Fruit fly (Drosophila melanogaster): Measurements from ENCODE around the gene CG5535.

The CG5535 gene

DNA sequence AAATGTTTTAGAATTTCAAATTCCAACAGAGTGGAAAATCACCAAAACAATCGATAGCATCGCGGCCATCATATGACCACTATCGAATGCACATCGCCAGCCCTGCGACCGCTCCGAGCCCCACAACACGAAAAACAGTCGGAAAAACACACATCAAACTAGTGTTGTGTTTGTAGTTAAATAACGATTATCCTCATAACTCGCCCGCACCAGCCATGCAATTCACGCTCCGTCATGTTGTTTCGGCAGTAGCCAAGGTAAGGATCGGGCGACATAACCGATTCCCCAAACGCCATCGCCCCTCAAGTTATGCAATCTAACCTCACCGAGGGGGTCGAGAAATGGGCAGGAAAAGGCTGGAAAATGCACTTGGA lies 9.6 kb downstream of the CG5535 start:
- TF ChIP-seq CG17801 (GFP tag; optimal IDR thresholded peaks at IDR 0.05; ENCODE audit: partially characterized antibody) = peak; percentile 5

DNA sequence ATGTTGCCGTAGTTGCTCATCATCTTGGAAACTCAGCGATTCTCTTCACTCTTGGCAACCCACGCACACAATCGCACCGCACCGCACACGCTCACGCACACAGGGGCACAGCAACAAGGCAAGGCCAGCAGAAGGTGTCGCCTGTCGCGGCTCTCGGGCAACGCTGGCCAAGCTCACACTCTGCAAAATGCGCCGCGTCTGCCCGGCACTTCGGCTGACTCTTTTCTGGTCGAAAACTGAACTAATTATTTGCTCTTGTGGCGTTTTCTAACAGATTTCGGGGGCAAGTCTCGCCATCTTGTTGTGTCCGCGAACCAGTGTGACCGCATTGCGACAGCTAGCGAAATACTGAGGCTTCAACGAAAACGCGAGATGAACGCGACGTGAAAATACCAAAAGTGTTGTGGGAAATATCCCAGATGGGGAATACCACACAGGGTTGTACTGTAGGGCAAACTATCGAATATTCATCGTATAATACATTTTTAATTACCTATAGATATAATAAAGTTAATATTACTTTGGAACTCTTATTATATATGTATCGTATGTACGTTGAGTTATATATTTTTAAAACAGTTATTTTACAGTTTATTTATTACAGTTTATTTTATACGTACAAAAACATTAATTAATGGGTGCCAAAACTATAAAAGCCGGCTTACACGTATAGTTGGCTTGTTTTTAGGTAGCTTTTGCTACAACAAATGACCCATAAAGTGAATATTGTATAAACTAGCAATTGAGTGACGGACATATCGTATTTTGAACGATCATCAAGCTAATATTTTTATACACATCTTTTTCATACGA lies 10.2 kb downstream of the CG5535 start, which contains the start of the genes MED19 and CG7430:
MED19 (minus strand) TSS at position 333 of the 813 bp plus-strand sequence.
CG7430 (plus strand) TSS at position 748 of the 813 bp plus-strand sequence.
- TF ChIP-seq CG17801 (GFP tag; optimal IDR thresholded peaks at IDR 0.05; ENCODE audit: partially characterized antibody) = peak; percentile 67

DNA sequence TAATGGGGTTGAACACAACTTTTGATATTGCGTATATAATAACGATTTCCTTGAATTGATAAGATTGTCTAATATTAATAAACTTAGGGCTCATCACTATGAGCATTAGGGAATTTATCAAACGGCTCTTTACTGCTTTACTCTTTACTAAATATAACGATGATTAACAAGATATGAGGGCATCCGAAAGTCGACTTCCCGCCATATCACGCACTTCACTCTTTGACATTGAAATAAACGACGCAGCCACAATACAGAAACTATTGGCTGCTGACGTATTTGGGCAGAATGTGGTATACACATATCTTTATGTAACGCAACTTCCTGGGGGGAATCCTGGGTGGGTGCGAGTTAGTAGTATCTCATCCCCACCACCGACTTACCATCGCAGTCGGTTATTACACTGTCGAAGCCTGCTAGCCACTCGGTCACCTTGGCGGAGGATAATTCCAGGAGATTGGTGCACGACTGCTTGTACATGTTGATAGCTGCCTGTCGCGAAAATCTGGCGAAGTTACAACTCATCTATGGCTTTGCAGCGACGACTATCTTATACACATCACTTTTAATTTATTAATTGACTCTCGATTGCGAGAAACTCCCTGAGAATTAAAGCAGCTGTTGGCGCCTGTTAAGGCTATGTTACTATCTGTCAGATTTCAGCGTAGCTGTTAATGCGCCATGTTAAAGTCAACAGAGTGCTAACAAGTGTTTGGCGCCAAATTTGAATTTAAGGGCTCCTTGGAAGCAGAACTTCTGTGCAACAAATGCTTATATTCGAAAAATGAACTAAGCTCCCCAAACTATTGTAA lies 13.5 kb downstream of the CG5535 start, which contains the start of gene CG5567:
CG5567 (minus strand) TSS at position 653 of the 812 bp plus-strand sequence.
- TF ChIP-seq CG17801 (GFP tag; optimal IDR thresholded peaks at IDR 0.05; ENCODE audit: partially characterized antibody) = peak; percentile 11

DNA sequence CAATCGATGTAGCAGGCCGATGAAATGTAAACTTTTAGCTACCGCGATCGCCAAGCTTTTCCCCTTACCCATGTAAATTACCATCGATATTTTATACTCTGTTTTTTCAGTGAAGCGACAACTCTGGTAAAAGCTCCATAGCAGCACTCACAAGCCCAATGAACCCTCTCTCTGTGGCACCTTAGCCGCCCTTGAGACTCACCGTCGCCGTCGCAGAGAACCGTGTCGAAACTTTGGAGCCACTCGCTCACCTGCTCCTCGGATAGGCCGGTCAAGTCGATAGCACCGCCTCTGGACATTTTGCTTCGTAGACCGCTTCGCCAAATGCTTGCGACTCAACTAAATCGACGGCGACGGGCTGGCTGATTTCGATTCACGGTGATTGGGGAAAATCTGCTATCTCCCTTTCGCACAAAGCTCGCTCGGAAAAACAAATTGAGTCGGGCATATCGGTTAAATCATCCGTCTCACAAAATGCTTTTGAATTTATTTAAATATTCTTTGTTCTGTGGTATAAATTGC lies 15.4 kb downstream of the CG5535 start, which contains the start of gene CG5577:
CG5577 (minus strand) TSS at position 343 of the 522 bp plus-strand sequence.
- TF ChIP-seq CG17801 (GFP tag; optimal IDR thresholded peaks at IDR 0.05; ENCODE audit: partially characterized antibody) = peak; percentile 73

DNA sequence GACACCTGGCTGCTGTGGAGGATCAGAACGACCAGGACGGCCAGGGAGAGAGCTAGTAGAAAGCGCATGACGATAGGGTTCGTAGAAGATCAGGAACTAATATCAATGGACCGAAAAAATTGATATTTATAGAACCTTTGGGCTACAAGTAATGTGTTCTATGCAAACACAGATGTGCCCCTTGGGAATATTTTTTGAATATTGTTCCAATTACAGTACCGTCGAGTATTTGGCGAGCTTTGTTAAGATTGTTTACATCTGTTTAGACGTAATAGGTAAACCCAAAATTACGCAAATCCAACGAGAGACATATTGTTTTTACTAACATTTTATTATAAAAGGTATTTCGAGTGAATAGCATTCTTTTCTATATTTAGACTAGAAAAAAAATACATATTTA lies 21.5 kb downstream of the CG5535 start, which contains the start of gene CG32189:
CG32189 (minus strand) TSS at position 101 of the 400 bp plus-strand sequence.
- TF ChIP-seq CG17801 (GFP tag; optimal IDR thresholded peaks at IDR 0.05; ENCODE audit: partially characterized antibody) = no peak

DNA sequence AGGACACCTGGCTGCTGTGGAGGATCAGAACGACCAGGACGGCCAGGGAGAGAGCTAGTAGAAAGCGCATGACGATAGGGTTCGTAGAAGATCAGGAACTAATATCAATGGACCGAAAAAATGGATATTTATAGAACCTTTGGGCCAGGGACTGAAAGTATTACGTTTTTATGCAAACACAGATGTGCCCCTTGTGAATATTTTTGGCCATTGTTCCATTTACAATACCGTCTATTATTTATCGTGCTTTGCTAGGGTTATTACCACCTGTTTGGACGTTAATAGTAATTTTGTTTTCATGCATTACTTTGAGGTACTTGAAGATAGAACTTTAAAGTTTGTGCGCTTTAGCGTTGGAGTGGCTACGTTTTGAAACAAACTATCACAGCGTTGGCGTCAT lies 23.1 kb downstream of the CG5535 start, which contains the start of gene CG32188:
CG32188 (minus strand) TSS at position 101 of the 400 bp plus-strand sequence.
- no peak for TF ChIP-seq CG17801 (GFP tag; optimal IDR thresholded peaks at IDR 0.05; ENCODE audit: partially characterized antibody)

DNA sequence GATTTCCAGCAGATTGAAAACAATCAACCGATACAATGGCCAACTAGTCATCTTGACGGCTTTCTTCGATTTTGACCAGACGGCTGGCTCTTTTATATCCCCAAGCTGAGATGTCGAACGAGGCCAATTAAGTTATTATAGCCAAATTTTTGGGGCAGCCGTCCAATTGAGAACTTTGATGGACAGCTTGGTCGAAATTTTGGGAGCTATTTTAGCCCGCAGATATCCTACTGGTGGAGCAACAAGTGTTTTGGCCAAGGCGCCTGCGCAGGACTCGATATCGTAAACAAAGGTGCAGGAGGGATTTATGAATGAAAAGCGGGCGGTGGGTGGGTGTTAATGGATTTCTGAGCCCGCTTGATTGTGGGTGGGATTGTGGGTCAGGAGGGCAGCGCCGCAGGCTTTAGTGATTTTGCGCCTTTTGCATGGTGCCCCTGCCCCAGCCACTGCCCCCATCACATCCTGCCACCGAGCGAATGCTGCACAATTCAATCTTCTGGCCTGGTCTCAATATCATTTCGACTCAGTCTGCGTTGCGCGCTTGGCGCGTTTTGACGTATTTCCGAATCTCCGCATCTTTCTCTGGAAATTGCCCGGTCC lies 33.7 kb downstream of the CG5535 start, which contains the start of the genes Ir75c and Grd:
Ir75c (minus strand) TSS at position 51 of the 600 bp plus-strand sequence.
Grd (plus strand) TSS at position 550 of the 600 bp plus-strand sequence.
- no peak for TF ChIP-seq CG17801 (GFP tag; optimal IDR thresholded peaks at IDR 0.05; ENCODE audit: partially characterized antibody)

DNA sequence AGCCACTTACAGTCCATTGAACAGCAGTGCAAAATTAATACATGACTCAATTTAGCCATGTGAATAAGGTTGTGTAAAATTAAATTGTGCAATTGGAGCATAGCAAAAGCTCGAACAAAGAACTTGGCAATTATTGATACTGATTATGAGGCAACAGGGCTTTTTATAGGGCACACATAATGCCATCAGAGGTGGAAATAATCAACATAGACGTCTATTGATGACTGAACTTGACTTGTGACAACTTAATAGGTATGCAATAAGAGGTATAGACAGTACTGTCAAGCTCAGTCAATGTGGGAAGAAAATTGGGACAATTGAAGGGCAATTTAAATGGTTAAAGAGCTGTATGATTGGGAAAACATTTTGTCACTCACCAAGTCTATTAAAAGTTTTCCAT lies 36.5 kb downstream of the CG5535 start, which contains the start of gene Ir75b:
Ir75b (minus strand) TSS at position 101 of the 400 bp plus-strand sequence.
- no peak for TF ChIP-seq CG17801 (GFP tag; optimal IDR thresholded peaks at IDR 0.05; ENCODE audit: partially characterized antibody)

DNA sequence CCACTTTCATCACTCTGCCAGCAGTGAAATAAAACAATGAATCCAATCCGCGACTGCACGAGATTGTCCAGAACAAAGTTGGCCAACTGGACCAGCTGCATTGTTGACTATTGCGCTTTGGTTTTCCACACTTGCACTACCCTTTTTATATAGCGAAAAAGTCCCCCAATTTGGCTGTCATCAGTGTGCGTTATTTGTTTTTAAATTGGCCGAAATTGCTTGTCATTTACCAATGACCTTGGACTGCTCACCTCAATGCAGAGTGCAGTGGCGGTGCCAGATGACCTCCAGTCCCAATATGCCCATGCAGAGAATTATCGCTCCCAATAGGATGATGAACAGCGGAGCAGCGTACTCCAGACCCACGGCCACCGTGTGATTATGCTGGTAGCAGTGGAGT lies 38.8 kb downstream of the CG5535 start, which contains the start of gene Ir75a:
Ir75a (minus strand) TSS at position 101 of the 400 bp plus-strand sequence.
- no peak for TF ChIP-seq CG17801 (GFP tag; optimal IDR thresholded peaks at IDR 0.05; ENCODE audit: partially characterized antibody)

DNA sequence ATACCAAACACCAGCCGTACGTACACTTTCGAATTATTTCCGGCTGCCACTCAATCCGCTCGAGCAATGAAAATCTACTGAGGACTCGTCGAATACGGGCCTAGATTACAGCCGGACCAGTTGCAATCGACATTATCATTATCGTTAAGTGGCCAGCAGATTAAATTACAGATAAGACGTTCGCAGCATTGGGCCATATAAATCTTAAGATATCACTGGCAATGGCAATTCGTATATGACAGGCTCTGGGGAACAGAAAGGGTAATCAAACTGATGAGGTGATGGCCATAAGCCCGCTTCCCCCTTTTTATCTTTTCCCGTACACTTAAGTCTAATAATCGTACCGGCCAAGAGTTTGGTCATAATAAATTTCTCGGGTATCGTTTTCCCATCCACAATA lies 42.6 kb downstream of the CG5535 start, which contains the start of gene Cln3:
Cln3 (minus strand) TSS at position 84 of the 400 bp plus-strand sequence.
- TF ChIP-seq CG17801 (GFP tag; optimal IDR thresholded peaks at IDR 0.05; ENCODE audit: partially characterized antibody) = peak; percentile 50

DNA sequence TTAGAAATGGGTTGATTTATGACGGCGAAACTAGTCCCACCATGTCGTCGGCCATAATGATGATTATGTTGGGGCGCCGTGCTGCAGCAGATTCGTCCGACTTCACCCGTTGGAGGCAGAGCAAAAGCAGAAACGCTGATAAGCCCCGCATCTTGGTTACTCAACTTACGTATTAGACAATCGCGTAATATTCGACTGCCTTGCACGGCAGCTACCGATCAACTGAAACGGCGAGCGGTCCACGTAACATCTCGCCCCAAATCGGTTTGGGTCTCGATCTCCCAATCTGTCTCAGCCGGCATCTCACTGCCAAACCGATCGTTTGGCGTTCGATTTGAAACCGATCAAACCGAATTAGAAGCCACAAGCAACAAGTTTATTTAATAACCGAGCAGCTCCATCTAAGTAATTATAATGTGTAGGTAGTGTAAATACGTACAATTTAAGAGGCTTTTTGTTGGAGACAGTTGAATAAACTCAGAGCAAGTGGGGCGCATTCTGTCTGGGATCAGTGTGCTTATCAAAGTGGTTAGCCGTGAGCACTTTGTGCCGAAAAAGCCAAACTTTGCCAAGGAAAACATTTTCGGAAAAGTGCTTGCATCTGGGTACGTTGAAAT lies 47.9 kb downstream of the CG5535 start, which contains the start of gene CG32191:
CG32191 (minus strand) TSS at position 550 of the 617 bp plus-strand sequence.
- TF ChIP-seq CG17801 (GFP tag; optimal IDR thresholded peaks at IDR 0.05; ENCODE audit: partially characterized antibody) = no peak

DNA sequence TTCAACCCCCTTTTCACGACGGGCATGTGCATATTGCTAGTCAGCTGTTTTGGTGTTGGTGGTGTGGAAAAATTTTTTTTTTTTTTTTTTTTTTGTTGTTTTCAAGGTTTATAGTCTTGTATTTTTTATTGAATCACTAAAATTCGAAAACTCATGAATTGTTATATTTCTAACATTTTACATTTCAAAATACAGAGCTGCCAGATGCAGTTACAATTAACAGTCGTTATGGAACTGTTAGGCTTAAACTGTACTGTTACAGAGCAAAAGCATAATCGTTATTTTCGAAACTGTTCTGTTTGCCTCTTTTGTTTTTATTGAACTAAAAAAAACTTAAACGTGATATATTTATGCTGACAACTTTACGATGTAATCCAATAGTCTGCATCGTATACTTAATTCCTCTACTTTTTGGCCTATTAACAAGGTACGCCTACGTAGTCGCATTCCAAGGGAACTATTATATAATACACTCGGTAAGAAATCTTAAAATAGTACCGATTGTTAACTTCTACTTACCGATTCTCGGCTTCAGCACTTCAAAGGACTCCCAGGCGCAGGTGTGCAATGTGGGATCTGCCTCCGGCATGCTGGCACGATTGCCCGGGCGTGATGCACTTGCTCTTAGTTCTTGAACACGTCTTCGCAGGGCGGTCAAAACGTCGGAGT lies 50.1 kb downstream of the CG5535 start, which contains the start of gene CG32187:
CG32187 (minus strand) TSS at position 9 of the 669 bp plus-strand sequence.
- TF ChIP-seq CG17801 (GFP tag; optimal IDR thresholded peaks at IDR 0.05; ENCODE audit: partially characterized antibody) = no peak

DNA sequence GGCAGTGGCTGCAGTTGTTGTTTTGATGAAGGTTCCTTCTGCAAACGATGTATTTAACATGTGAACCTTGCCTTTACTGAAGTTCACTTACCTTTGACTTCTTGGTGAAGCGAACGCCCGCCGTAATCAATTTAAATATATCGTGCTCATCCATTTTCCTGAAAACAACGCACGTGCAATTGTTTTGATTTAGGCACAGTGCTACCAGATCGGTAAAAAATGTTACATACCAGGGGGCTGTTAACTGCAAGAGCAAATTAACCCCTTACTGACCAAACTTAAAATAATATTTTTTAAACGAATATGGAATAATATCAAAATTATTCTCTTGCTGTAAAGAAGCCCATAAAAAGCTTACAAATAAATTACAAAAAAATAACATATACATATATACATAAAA lies 52.1 kb downstream of the CG5535 start, which contains the start of gene ais:
ais (minus strand) TSS at position 205 of the 400 bp plus-strand sequence.
- peak; percentile 30 for TF ChIP-seq CG17801 (GFP tag; optimal IDR thresholded peaks at IDR 0.05; ENCODE audit: partially characterized antibody)
